Worm (Caenorhabditis elegans) whole organism, dauer: ENCODE results near the gene ZC190.7.

Experiments
- unc-62 ChIP-seq: sonication (generic microtip); optimal IDR thresholded peaks from 2 replicates; lab custom pipeline; 2017; ENCODE audit warnings: missing biosample characterization, missing genetic modification reagents, missing genetic modification characterization

Gene ZC190.7

ce11 chrV:8671568-8672123, 15.0 kb downstream of the ZC190.7 start:
- no peak for TF ChIP-seq unc-62 (GFP tag; lab: Kevin White, UChicago)

- no peak for TF ChIP-seq unc-62 (GFP tag; lab: Kevin White, UChicago)
Observed at ce11 chrV:8670759-8671158, 15.9 kb downstream of the ZC190.7 start.

ce11 chrV:8668224-8668623, 18.4 kb downstream of the ZC190.7 start:
- no peak for TF ChIP-seq unc-62 (GFP tag; lab: Kevin White, UChicago)

- no peak for TF ChIP-seq unc-62 (GFP tag; lab: Kevin White, UChicago)
Observed at ce11 chrV:8667230-8668021, 19.2 kb downstream of the ZC190.7 start.

ce11 chrV:8665765-8666164, 20.9 kb downstream of the ZC190.7 start, which contains the start of gene ZC190.4:
TSS of gene ZC190.4 (plus strand) at chrV:8666065.
- no peak for TF ChIP-seq unc-62 (GFP tag; lab: Kevin White, UChicago)

- TF ChIP-seq unc-62 (GFP tag; lab: Kevin White, UChicago) = no peak
Observed at ce11 chrV:8663023-8663422, 23.6 kb downstream of the ZC190.7 start.

- no peak for TF ChIP-seq unc-62 (GFP tag; lab: Kevin White, UChicago)
Observed at ce11 chrV:8662056-8663006, 24.3 kb downstream of the ZC190.7 start.

- no peak for TF ChIP-seq unc-62 (GFP tag; lab: Kevin White, UChicago)
Observed at ce11 chrV:8661241-8661954, 25.3 kb downstream of the ZC190.7 start.

- TF ChIP-seq unc-62 (GFP tag; lab: Kevin White, UChicago) = no peak
Observed at ce11 chrV:8660475-8660874, 26.2 kb downstream of the ZC190.7 start.

- no peak for TF ChIP-seq unc-62 (GFP tag; lab: Kevin White, UChicago)
Observed at ce11 chrV:8658577-8659362, 27.9 kb downstream of the ZC190.7 start.

- TF ChIP-seq unc-62 (GFP tag; lab: Kevin White, UChicago) = no peak
Observed at ce11 chrV:8657911-8658310, 28.8 kb downstream of the ZC190.7 start.

- TF ChIP-seq unc-62 (GFP tag; lab: Kevin White, UChicago) = no peak
Observed at ce11 chrV:8654460-8655419, 31.9 kb downstream of the ZC190.7 start.

ce11 chrV:8653080-8653821, 33.4 kb downstream of the ZC190.7 start:
- no peak for TF ChIP-seq unc-62 (GFP tag; lab: Kevin White, UChicago)
